Worm (Caenorhabditis elegans) whole organism, mixed stage, embryonic: ENCODE data around the gene elo-2.

Source experiments
- M03D4.4 ChIP-seq: sonication (generic microtip); optimal IDR thresholded peaks from 2 replicates; lab custom pipeline; 2017; ENCODE audit warnings: mild to moderate bottlenecking, missing genetic modification characterization, missing compliant biosample characterization
- bed-3 ChIP-seq: fragments of 200-800 bp; sonication (Bioruptor generic); optimal IDR thresholded peaks from 3 replicates; lab custom pipeline; 2018; ENCODE audit warnings: mild to moderate bottlenecking, missing genetic modification characterization, moderate library complexity, missing compliant biosample characterization
- blmp-1 ChIP-seq: fragments of 150-350 bp; optimal IDR thresholded peaks from 2 replicates; lab custom pipeline; 2014; ENCODE audit warnings: missing biosample characterization, missing genetic modification characterization
- ceh-39 ChIP-seq: fragments of 150-350 bp; optimal IDR thresholded peaks from 2 replicates; lab custom pipeline; 2014; ENCODE audit warnings: missing biosample characterization, missing genetic modification characterization
- ceh-43 ChIP-seq: fragments of 200-800 bp; sonication (Bioruptor generic); optimal IDR thresholded peaks from 2 replicates; lab custom pipeline; 2018; ENCODE audit warnings: mild to moderate bottlenecking, missing genetic modification characterization, moderate library complexity, missing compliant biosample characterization
- ceh-83 ChIP-seq: fragments of 200-800 bp; sonication (Bioruptor generic); optimal IDR thresholded peaks from 2 replicates; lab custom pipeline; 2018; ENCODE audit warnings: mild to moderate bottlenecking, missing genetic modification characterization, missing compliant biosample characterization
- cnd-1 ChIP-seq: fragments of 200-800 bp; sonication (Bioruptor generic); optimal IDR thresholded peaks from 2 replicates; lab custom pipeline; 2018; ENCODE audit warnings: mild to moderate bottlenecking, missing genetic modification characterization, missing compliant biosample characterization
- drap-1 ChIP-seq: fragments of 200-800 bp; sonication (Bioruptor generic); optimal IDR thresholded peaks from 3 replicates; lab custom pipeline; 2018; ENCODE audit warnings: mild to moderate bottlenecking, missing genetic modification characterization, missing compliant biosample characterization
- elt-1 ChIP-seq: sonication (generic microtip); optimal IDR thresholded peaks from 2 replicates; lab custom pipeline; 2017; ENCODE audit warnings: missing genetic modification characterization, mild to moderate bottlenecking, missing compliant biosample characterization, antibody characterized with exemption, moderate library complexity, borderline replicate concordance; ENCODE audit not compliant: insufficient read depth
- elt-3 ChIP-seq: fragments of 150-350 bp; optimal IDR thresholded peaks from 2 replicates; lab custom pipeline; 2014; ENCODE audit warnings: missing biosample characterization, missing genetic modification characterization
- flh-1 ChIP-seq: fragments of 200-800 bp; sonication (Bioruptor generic); optimal IDR thresholded peaks from 2 replicates; lab custom pipeline; 2018; ENCODE audit warnings: mild to moderate bottlenecking, missing genetic modification characterization, moderate library complexity, missing compliant biosample characterization
- ham-2 ChIP-seq: fragments of 200-800 bp; sonication (Bioruptor generic); optimal IDR thresholded peaks from 2 replicates; lab custom pipeline; 2018; ENCODE audit warnings: mild to moderate bottlenecking, missing genetic modification characterization, missing compliant biosample characterization
- hlh-1 ChIP-seq: fragments of 150-350 bp; optimal IDR thresholded peaks from 2 replicates; lab custom pipeline; 2014; ENCODE audit warnings: missing biosample characterization, missing genetic modification reagents, missing genetic modification characterization
- lin-13 ChIP-seq: fragments of 150-350 bp; optimal IDR thresholded peaks from 2 replicates; lab custom pipeline; 2014; ENCODE audit warnings: missing biosample characterization, missing genetic modification characterization
- lin-32 ChIP-seq: fragments of 200-800 bp; sonication (Bioruptor generic); optimal IDR thresholded peaks from 2 replicates; lab custom pipeline; 2018; ENCODE audit warnings: mild to moderate bottlenecking, missing genetic modification characterization, missing compliant biosample characterization
- lsy-2 ChIP-seq: fragments of 150-350 bp; optimal IDR thresholded peaks from 2 replicates; lab custom pipeline; 2014; ENCODE audit warnings: missing biosample characterization, missing genetic modification characterization
- mab-5 ChIP-seq: fragments of 150-350 bp; optimal IDR thresholded peaks from 2 replicates; lab custom pipeline; 2014; ENCODE audit warnings: missing biosample characterization, missing genetic modification characterization
- mep-1 ChIP-seq: fragments of 150-350 bp; optimal IDR thresholded peaks from 2 replicates; lab custom pipeline; 2017; ENCODE audit warnings: missing biosample characterization, missing genetic modification reagents, missing genetic modification characterization, inconsistent platforms
- mls-2 ChIP-seq: sonication (generic microtip); optimal IDR thresholded peaks from 2 replicates; lab custom pipeline; 2016; ENCODE audit warnings: mild to moderate bottlenecking, missing genetic modification characterization, moderate library complexity, missing compliant biosample characterization
- nhr-2 ChIP-seq: fragments of 150-350 bp; optimal IDR thresholded peaks from 2 replicates; lab custom pipeline; 2014; ENCODE audit warnings: missing biosample characterization, missing genetic modification characterization
- nhr-237 ChIP-seq: fragments of 150-350 bp; optimal IDR thresholded peaks from 2 replicates; lab custom pipeline; 2014; ENCODE audit warnings: missing biosample characterization, missing genetic modification characterization
- nhr-28 ChIP-seq: fragments of 150-350 bp; optimal IDR thresholded peaks from 2 replicates; lab custom pipeline; 2014; ENCODE audit warnings: missing biosample characterization, missing genetic modification characterization
- nhr-76 ChIP-seq: sonication (generic microtip); optimal IDR thresholded peaks from 2 replicates; lab custom pipeline; 2017; ENCODE audit warnings: missing biosample characterization, missing genetic modification characterization
- pha-4 ChIP-seq: fragments of 150-350 bp; optimal IDR thresholded peaks from 2 replicates; lab custom pipeline; 2018; ENCODE audit warnings: missing biosample characterization, missing genetic modification reagents, missing genetic modification characterization
- sem-2 ChIP-seq: fragments of 200-800 bp; sonication (Bioruptor generic); optimal IDR thresholded peaks from 2 replicates; lab custom pipeline; 2018; ENCODE audit warnings: mild to moderate bottlenecking, missing genetic modification characterization, missing compliant biosample characterization
- snpc-4 ChIP-seq: fragments of 150-350 bp; optimal IDR thresholded peaks from 2 replicates; lab custom pipeline; 2014; ENCODE audit warnings: missing biosample characterization, missing genetic modification characterization
- sptf-1 ChIP-seq: sonication (generic microtip); optimal IDR thresholded peaks from 2 replicates; lab custom pipeline; 2017; ENCODE audit warnings: mild to moderate bottlenecking, missing genetic modification characterization, moderate library complexity, missing compliant biosample characterization
- tbx-8 ChIP-seq: fragments of 200-800 bp; sonication (Bioruptor generic); optimal IDR thresholded peaks from 2 replicates; lab custom pipeline; 2018; ENCODE audit warnings: mild to moderate bottlenecking, missing genetic modification characterization, moderate library complexity, missing compliant biosample characterization
- unc-120 ChIP-seq: sonication (generic microtip); optimal IDR thresholded peaks from 2 replicates; lab custom pipeline; 2017; ENCODE audit warnings: missing genetic modification characterization, missing compliant biosample characterization; ENCODE audit not compliant: poor library complexity, severe bottlenecking
- unc-39 ChIP-seq: fragments of 150-350 bp; optimal IDR thresholded peaks from 2 replicates; lab custom pipeline; 2014; ENCODE audit warnings: missing biosample characterization, missing genetic modification characterization
- unc-62 ChIP-seq: fragments of 150-350 bp; optimal IDR thresholded peaks from 2 replicates; lab custom pipeline; 2014; ENCODE audit warnings: missing biosample characterization, missing genetic modification reagents, missing genetic modification characterization
- zip-8 ChIP-seq: fragments of 150-350 bp; optimal IDR thresholded peaks from 2 replicates; lab custom pipeline; 2014; ENCODE audit warnings: missing biosample characterization, missing genetic modification characterization
- ztf-11 ChIP-seq: fragments of 150-350 bp; optimal IDR thresholded peaks from 2 replicates; lab custom pipeline; 2014; ENCODE audit warnings: missing biosample characterization, missing genetic modification characterization

elo-2 gene

ce11 chrIV:17436552-17436951, 30.7 kb downstream of the elo-2 start, which contains the start of gene gcy-27:
TSS of gene gcy-27 (minus strand) at chrIV:17436652.
- TF ChIP-seq tbx-8 (GFP tag; lab: Kevin White, UChicago): no peak
- no peak for TF ChIP-seq ceh-39 (tag; lab: Kevin White, UChicago)
- no peak for TF ChIP-seq elt-1 (tag; lab: Kevin White, UChicago)
- TF ChIP-seq sem-2 (GFP tag; lab: Kevin White, UChicago): no peak
- no peak for TF ChIP-seq pha-4 (tag; lab: Kevin White, UChicago)
- TF ChIP-seq ceh-43: no peak
- no peak for TF ChIP-seq ztf-11 (tag; lab: Kevin White, UChicago)
- no peak for TF ChIP-seq elt-3
- no peak for TF ChIP-seq lin-32 (GFP tag; lab: Kevin White, UChicago)
- TF ChIP-seq unc-39: no peak
- no peak for TF ChIP-seq nhr-76
- no peak for TF ChIP-seq lin-13
- no peak for TF ChIP-seq bed-3 (GFP tag; lab: Kevin White, UChicago)
- no peak for TF ChIP-seq sptf-1 (tag; lab: Kevin White, UChicago)
- TF ChIP-seq nhr-28 (tag; lab: Kevin White, UChicago): no peak
- TF ChIP-seq zip-8: no peak
- TF ChIP-seq ham-2: no peak
- TF ChIP-seq, all 35 proteins: peak for 0

ce11 chrIV:17435228-17435627, 32.0 kb downstream of the elo-2 start:
- TF ChIP-seq mab-5 (tag; lab: Kevin White, UChicago): no peak
- TF ChIP-seq mep-1 (tag; lab: Kevin White, UChicago): no peak
- TF ChIP-seq nhr-76: no peak
- no peak for TF ChIP-seq ceh-39 (tag; lab: Kevin White, UChicago)

- TF ChIP-seq drap-1 (GFP tag; lab: Kevin White, UChicago) (no peak), ceh-39 (tag; lab: Kevin White, UChicago) (no peak), blmp-1 (tag; lab: Kevin White, UChicago) (no peak), snpc-4 (no peak), lin-32 (GFP tag; lab: Kevin White, UChicago) (no peak), ham-2 (no peak), lin-13 (no peak), cnd-1 (tag; lab: Kevin White, UChicago) (no peak), tbx-8 (GFP tag; lab: Kevin White, UChicago) (no peak), ceh-43 (no peak), nhr-237 (tag; lab: Kevin White, UChicago) (no peak), nhr-76 (no peak), bed-3 (GFP tag; lab: Kevin White, UChicago) (no peak), unc-39 (no peak)
Observed at ce11 chrIV:17432223-17432826, 34.9 kb downstream of the elo-2 start.

ce11 chrIV:17431287-17431686, 35.9 kb downstream of the elo-2 start, which contains the start of gene lact-6:
TSS of gene lact-6 (minus strand) at chrIV:17431387.
- no peak for TF ChIP-seq pha-4 (tag; lab: Kevin White, UChicago)
- no peak for TF ChIP-seq tbx-8 (GFP tag; lab: Kevin White, UChicago)
- no peak for TF ChIP-seq mls-2 (tag; lab: Kevin White, UChicago)
- TF ChIP-seq hlh-1 (tag; lab: Kevin White, UChicago): no peak
- no peak for TF ChIP-seq sptf-1 (tag; lab: Kevin White, UChicago)
- no peak for TF ChIP-seq cnd-1 (tag; lab: Kevin White, UChicago)
- TF ChIP-seq nhr-28 (tag; lab: Kevin White, UChicago): no peak
- TF ChIP-seq nhr-76: no peak
- TF ChIP-seq lin-32 (GFP tag; lab: Kevin White, UChicago): no peak
- no peak for TF ChIP-seq elt-3
- TF ChIP-seq ceh-39 (tag; lab: Kevin White, UChicago): no peak
- TF ChIP-seq snpc-4: no peak
- no peak for TF ChIP-seq unc-62 (GFP tag; lab: Kevin White, UChicago)
- no peak for TF ChIP-seq zip-8
- TF ChIP-seq nhr-2: no peak
- TF ChIP-seq mep-1 (tag; lab: Kevin White, UChicago): no peak
- no peak for TF ChIP-seq unc-120 (tag; lab: Kevin White, UChicago)
- TF ChIP-seq nhr-237 (tag; lab: Kevin White, UChicago): no peak

- no peak for TF ChIP-seq hlh-1 (tag; lab: Kevin White, UChicago)
- no peak for TF ChIP-seq ceh-83
- no peak for TF ChIP-seq zip-8
- TF ChIP-seq mls-2 (tag; lab: Kevin White, UChicago): no peak
- no peak for TF ChIP-seq unc-62 (GFP tag; lab: Kevin White, UChicago)
- no peak for TF ChIP-seq elt-1 (tag; lab: Kevin White, UChicago)
- TF ChIP-seq lin-13: no peak
- no peak for TF ChIP-seq drap-1 (GFP tag; lab: Kevin White, UChicago)
- no peak for TF ChIP-seq elt-3
- TF ChIP-seq flh-1 (GFP tag; lab: Kevin White, UChicago): no peak
- TF ChIP-seq snpc-4: no peak
- TF ChIP-seq nhr-28 (tag; lab: Kevin White, UChicago): no peak
- TF ChIP-seq unc-39: no peak
- TF ChIP-seq ztf-11 (tag; lab: Kevin White, UChicago): no peak
- no peak for TF ChIP-seq lsy-2 (tag; lab: Kevin White, UChicago)
- no peak for TF ChIP-seq mep-1 (tag; lab: Kevin White, UChicago)
- TF ChIP-seq M03D4.4: no peak
- TF ChIP-seq unc-120 (tag; lab: Kevin White, UChicago): no peak
Observed at ce11 chrIV:17427423-17427822, 39.8 kb downstream of the elo-2 start, which contains the start of gene C06A12.3. TSS of gene C06A12.3 (plus strand) at chrIV:17427723.
